Worm (Caenorhabditis elegans) whole organism, L1 larva: ENCODE results near the gene ghi-1.

Experiments
- C04F5.9 ChIP-seq: sonication (generic microtip); optimal IDR thresholded peaks from 2 replicates; lab custom pipeline; 2016; ENCODE audit warnings: missing genetic modification characterization, missing compliant biosample characterization
- C16A3.4 ChIP-seq: fragments of 150-350 bp; optimal IDR thresholded peaks from 2 replicates; lab custom pipeline; 2014; ENCODE audit warnings: missing biosample characterization, missing genetic modification characterization
- C34B4.2 ChIP-seq: sonication (generic microtip); optimal IDR thresholded peaks from 2 replicates; lab custom pipeline; 2017; ENCODE audit warnings: mild to moderate bottlenecking, missing genetic modification characterization, missing compliant biosample characterization
- F16B12.6 ChIP-seq: fragments of 150-350 bp; optimal IDR thresholded peaks from 2 replicates; lab custom pipeline; 2014; ENCODE audit warnings: missing biosample characterization, missing genetic modification characterization
- aha-1 ChIP-seq: fragments of 150-350 bp; optimal IDR thresholded peaks from 2 replicates; lab custom pipeline; 2014; ENCODE audit warnings: missing biosample characterization, missing genetic modification characterization
- alr-1 ChIP-seq: fragments of 200-800 bp; sonication (Bioruptor generic); optimal IDR thresholded peaks from 2 replicates; lab custom pipeline; 2018; ENCODE audit warnings: borderline replicate concordance, mild to moderate bottlenecking, missing genetic modification characterization, missing compliant biosample characterization
- blmp-1 ChIP-seq: fragments of 150-350 bp; optimal IDR thresholded peaks from 2 replicates; lab custom pipeline; 2014; ENCODE audit warnings: missing biosample characterization, missing genetic modification characterization
- ceh-63 ChIP-seq: fragments of 200-800 bp; sonication (Bioruptor generic); optimal IDR thresholded peaks from 2 replicates; lab custom pipeline; 2018; ENCODE audit warnings: mild to moderate bottlenecking, missing genetic modification characterization, missing compliant biosample characterization
- ceh-88 ChIP-seq: fragments of 200-800 bp; sonication (Bioruptor generic); IDR thresholded peaks from 2 replicates; pipeline ENCODE4 v1.3.6; 2022; ENCODE audit warnings: missing genetic modification characterization, missing compliant biosample characterization
- ceh-90 ChIP-seq: sonication (generic microtip); optimal IDR thresholded peaks from 2 replicates; lab custom pipeline; 2016; ENCODE audit warnings: missing genetic modification characterization, missing compliant biosample characterization
- ces-1 ChIP-seq: fragments of 150-350 bp; optimal IDR thresholded peaks from 2 replicates; lab custom pipeline; 2014; ENCODE audit warnings: missing biosample characterization, missing genetic modification reagents, missing genetic modification characterization
- dpl-1 ChIP-seq, 3 experiments: fragments of 150-350 bp in 2 of 3; sonication (generic microtip) in 1 of 3; optimal IDR thresholded peaks; 2 replicates each; lab custom pipeline; 2014 to 2017; ENCODE audit warnings: missing biosample characterization in 3 of 3, missing genetic modification characterization in 3 of 3, missing genetic modification reagents in 3 of 3
- dsc-1 ChIP-seq: sonication (generic microtip); optimal IDR thresholded peaks from 2 replicates; lab custom pipeline; 2016; ENCODE audit warnings: mild to moderate bottlenecking, missing genetic modification characterization, missing compliant biosample characterization
- efl-1 ChIP-seq, 4 experiments: fragments of 150-350 bp; optimal IDR thresholded peaks in 3 of 4; peaks in 1 of 4; 1 replicate in 1 of 4; 2 replicates in 3 of 4; lab custom pipeline; 2014; ENCODE audit warnings: missing biosample characterization in 2 of 4, missing genetic modification characterization in 2 of 4, missing genetic modification reagents in 2 of 4
- egl-27 ChIP-seq, 2 experiments: fragments of 150-350 bp in 1 of 2; sonication (generic microtip); optimal IDR thresholded peaks; 3 replicates each; lab custom pipeline; 2017 to 2018; ENCODE audit warnings: missing biosample characterization in 2 of 2, missing genetic modification characterization in 2 of 2, missing genetic modification reagents in 2 of 2
- elt-2 ChIP-seq: sonication (generic microtip); optimal IDR thresholded peaks from 2 replicates; lab custom pipeline; 2016; ENCODE audit warnings: missing genetic modification characterization, mild to moderate bottlenecking, inconsistent platforms, missing compliant biosample characterization, missing genetic modification reagents
- elt-3 ChIP-seq, 6 experiments: fragments of 150-350 bp in 1 of 6; sonication (generic microtip); optimal IDR thresholded peaks; 2 replicates each; lab custom pipeline; 2017 to 2018; ENCODE audit warnings: missing biosample characterization in 6 of 6, missing genetic modification characterization in 6 of 6, inconsistent platforms in 1 of 6
- ets-5 ChIP-seq: fragments of 200-800 bp; sonication (Bioruptor generic); IDR thresholded peaks from 2 replicates; pipeline ENCODE4 v1.3.6; 2022; ENCODE audit warnings: missing genetic modification characterization, missing compliant biosample characterization
- fkh-10 ChIP-seq: sonication (generic microtip); optimal IDR thresholded peaks from 2 replicates; lab custom pipeline; 2017; ENCODE audit warnings: missing biosample characterization, missing genetic modification reagents, missing genetic modification characterization
- fkh-8 ChIP-seq: sonication (generic microtip); optimal IDR thresholded peaks from 2 replicates; lab custom pipeline; 2016; ENCODE audit warnings: mild to moderate bottlenecking, missing genetic modification characterization, missing compliant biosample characterization
- fos-1 ChIP-seq: fragments of 150-350 bp; optimal IDR thresholded peaks from 2 replicates; lab custom pipeline; 2014; ENCODE audit warnings: missing biosample characterization, missing genetic modification characterization
- grh-1 ChIP-seq: fragments of 200-800 bp; sonication (Bioruptor generic); IDR thresholded peaks from 2 replicates; pipeline ENCODE4 v1.3.6; 2022; ENCODE audit warnings: missing genetic modification reagents, missing genetic modification characterization, missing compliant biosample characterization
- irx-1 ChIP-seq: sonication (generic microtip); optimal IDR thresholded peaks from 2 replicates; lab custom pipeline; 2016; ENCODE audit warnings: missing genetic modification characterization, missing compliant biosample characterization
- isw-1 ChIP-seq: fragments of 200-800 bp; sonication (Bioruptor generic); IDR thresholded peaks from 2 replicates; pipeline ENCODE4 v1.3.6; 2022; ENCODE audit warnings: missing genetic modification characterization, missing compliant biosample characterization
- jun-1 ChIP-seq: fragments of 150-350 bp; optimal IDR thresholded peaks from 2 replicates; lab custom pipeline; 2014; ENCODE audit warnings: missing biosample characterization, missing genetic modification reagents, missing genetic modification characterization
- lin-13 ChIP-seq: fragments of 150-350 bp; optimal IDR thresholded peaks from 2 replicates; lab custom pipeline; 2014; ENCODE audit warnings: missing biosample characterization, missing genetic modification reagents, missing genetic modification characterization
- lir-3 ChIP-seq: sonication (generic microtip); optimal IDR thresholded peaks from 2 replicates; lab custom pipeline; 2016; ENCODE audit warnings: mild to moderate bottlenecking, missing genetic modification characterization, moderate library complexity, missing compliant biosample characterization; ENCODE audit not compliant: poor library complexity
- lsy-2 ChIP-seq, 2 experiments: fragments of 150-350 bp; optimal IDR thresholded peaks; 2 replicates each; lab custom pipeline; 2014; ENCODE audit warnings: missing biosample characterization in 2 of 2, missing genetic modification characterization in 2 of 2
- mdl-1 ChIP-seq, 2 experiments: fragments of 150-350 bp; optimal IDR thresholded peaks; 2 replicates each; lab custom pipeline; 2014 to 2017; ENCODE audit warnings: missing biosample characterization in 2 of 2, missing genetic modification characterization in 2 of 2, inconsistent platforms in 1 of 2
- nhr-12 ChIP-seq: sonication (generic microtip); optimal IDR thresholded peaks from 2 replicates; lab custom pipeline; 2017; ENCODE audit warnings: missing biosample characterization, missing genetic modification characterization
- nhr-19 ChIP-seq: fragments of 200-800 bp; sonication (Bioruptor generic); conservative IDR thresholded peaks from 2 replicates; pipeline ENCODE4 v1.3.6; 2022; ENCODE audit warnings: missing genetic modification characterization, missing compliant biosample characterization
- nhr-28 ChIP-seq: fragments of 150-350 bp; optimal IDR thresholded peaks from 2 replicates; lab custom pipeline; 2014; ENCODE audit warnings: missing biosample characterization, missing genetic modification characterization
- nhr-76 ChIP-seq: sonication (generic microtip); optimal IDR thresholded peaks from 2 replicates; lab custom pipeline; 2017; ENCODE audit warnings: missing biosample characterization, missing genetic modification characterization
- nhr-84 ChIP-seq: sonication (generic microtip); optimal IDR thresholded peaks from 2 replicates; lab custom pipeline; 2017; ENCODE audit warnings: missing biosample characterization, missing genetic modification characterization
- nhr-85 ChIP-seq: sonication (generic microtip); peaks from one replicate; lab custom pipeline; 2016; ENCODE audit warnings: missing genetic modification characterization, inconsistent platforms, missing compliant biosample characterization
- nhr-90 ChIP-seq: sonication (generic microtip); optimal IDR thresholded peaks from 2 replicates; lab custom pipeline; 2016; ENCODE audit warnings: mild to moderate bottlenecking, missing genetic modification characterization, missing compliant biosample characterization; ENCODE audit not compliant: poor library complexity
- pag-3 ChIP-seq: sonication (generic microtip); optimal IDR thresholded peaks from 2 replicates; lab custom pipeline; 2017; ENCODE audit warnings: missing genetic modification characterization, mild to moderate bottlenecking, missing compliant biosample characterization, antibody characterized with exemption, borderline replicate concordance; ENCODE audit not compliant: insufficient read depth
- pqm-1 ChIP-seq: sonication (generic microtip); optimal IDR thresholded peaks from 3 replicates; lab custom pipeline; 2017; ENCODE audit warnings: missing biosample characterization, missing genetic modification characterization
- rnt-1 ChIP-seq: sonication (generic microtip); optimal IDR thresholded peaks from 2 replicates; lab custom pipeline; 2016; ENCODE audit warnings: mild to moderate bottlenecking, missing genetic modification characterization, moderate library complexity, missing compliant biosample characterization
- skn-1 ChIP-seq: fragments of 150-350 bp; optimal IDR thresholded peaks from 2 replicates; lab custom pipeline; 2014; ENCODE audit warnings: missing biosample characterization, missing genetic modification characterization
- snu-23 ChIP-seq: sonication (generic microtip); optimal IDR thresholded peaks from 2 replicates; lab custom pipeline; 2016; ENCODE audit warnings: missing genetic modification characterization, missing compliant biosample characterization
- sox-4 ChIP-seq: sonication (generic microtip); optimal IDR thresholded peaks from 2 replicates; lab custom pipeline; 2016; ENCODE audit warnings: missing genetic modification characterization, missing compliant biosample characterization
- sup-37 ChIP-seq: fragments of 200-800 bp; sonication (Bioruptor generic); optimal IDR thresholded peaks from 2 replicates; lab custom pipeline; 2018; ENCODE audit warnings: mild to moderate bottlenecking, missing genetic modification characterization, missing compliant biosample characterization
- swsn-7 ChIP-seq: sonication (generic microtip); optimal IDR thresholded peaks from 2 replicates; lab custom pipeline; 2016; ENCODE audit warnings: missing genetic modification characterization, missing compliant biosample characterization
- tbx-2 ChIP-seq: sonication (generic microtip); optimal IDR thresholded peaks from 2 replicates; lab custom pipeline; 2016; ENCODE audit warnings: missing genetic modification characterization, missing compliant biosample characterization
- tlp-1 ChIP-seq: fragments of 150-350 bp; optimal IDR thresholded peaks from 2 replicates; lab custom pipeline; 2014; ENCODE audit warnings: missing biosample characterization, missing genetic modification characterization
- unc-130 ChIP-seq: fragments of 150-350 bp; optimal IDR thresholded peaks from 2 replicates; lab custom pipeline; 2017; ENCODE audit warnings: missing biosample characterization, missing genetic modification characterization, inconsistent platforms
- unc-30 ChIP-seq: sonication (generic microtip); optimal IDR thresholded peaks from 2 replicates; lab custom pipeline; 2017; ENCODE audit warnings: missing biosample characterization, missing genetic modification characterization
- zag-1 ChIP-seq: fragments of 150-350 bp; optimal IDR thresholded peaks from 2 replicates; lab custom pipeline; 2014; ENCODE audit warnings: missing biosample characterization, missing genetic modification characterization
- zip-4 ChIP-seq: fragments of 200-800 bp; sonication (Bioruptor generic); optimal IDR thresholded peaks from 2 replicates; lab custom pipeline; 2018; ENCODE audit warnings: mild to moderate bottlenecking, missing genetic modification characterization, moderate library complexity, missing compliant biosample characterization
- ztf-11 ChIP-seq, 2 experiments: sonication (generic microtip); optimal IDR thresholded peaks; 2 replicates each; lab custom pipeline; 2016 to 2017; ENCODE audit warnings: missing genetic modification characterization in 2 of 2, missing biosample characterization in 1 of 2, missing compliant biosample characterization in 1 of 2
- ztf-4 ChIP-seq: fragments of 150-350 bp; optimal IDR thresholded peaks from 2 replicates; lab custom pipeline; 2014; ENCODE audit warnings: missing biosample characterization, missing genetic modification characterization

ghi-1 gene

ce11 chrII:11619895-11620439 lies 26.6 kb upstream of the ghi-1 start (continued):
- TF ChIP-seq mdl-1 (tag; optimal IDR thresholded peaks at IDR 0.05; lab: Kevin White, UChicago), result peak in 1 of 2 experiments; percentile 69
- peak; percentile 36 for TF ChIP-seq lin-13
- no peak for TF ChIP-seq lir-3 (tag; lab: Kevin White, UChicago)
- TF ChIP-seq elt-3 (tag; optimal IDR thresholded peaks at IDR 0.05; lab: Kevin White, UChicago), result peak in 2 of 6 experiments; percentile 8 to 52
- TF ChIP-seq snu-23 (GFP tag; lab: Kevin White, UChicago), result peak; percentile 68
- TF ChIP-seq sox-4 (tag; lab: Kevin White, UChicago), result no peak
- TF ChIP-seq unc-130 (tag; lab: Kevin White, UChicago), result peak; percentile 29
- TF ChIP-seq sup-37 (GFP tag; lab: Kevin White, UChicago), result no peak
- peak; percentile 79 for TF ChIP-seq nhr-85 (tag; lab: Kevin White, UChicago)
- TF ChIP-seq zip-4 (GFP tag; lab: Kevin White, UChicago), result no peak
- TF ChIP-seq lsy-2 (tag; optimal IDR thresholded peaks at IDR 0.05; lab: Kevin White, UChicago), result peak; percentile 38 to 68
- TF ChIP-seq dsc-1 (tag; lab: Kevin White, UChicago), result peak; percentile 16
- peak; percentile 85 for TF ChIP-seq blmp-1 (tag; lab: Kevin White, UChicago)
- peak; percentile 49 for TF ChIP-seq C16A3.4
- TF ChIP-seq skn-1 (tag; lab: Kevin White, UChicago), result peak; percentile 32
- no peak for TF ChIP-seq aha-1 (tag; lab: Kevin White, UChicago)
- no peak for TF ChIP-seq fos-1 (tag; lab: Kevin White, UChicago)
- no peak for TF ChIP-seq pag-3 (tag; lab: Kevin White, UChicago)
- TF ChIP-seq elt-2, result no peak
- TF ChIP-seq F16B12.6 (tag; lab: Kevin White, UChicago), result peak; percentile 2
- TF ChIP-seq pqm-1 (tag; lab: Kevin White, UChicago), result no peak
- peak; percentile 11; the same call in 1 of the 2 replicates for TF ChIP-seq isw-1
- 0 out of 2 replicates have a peak, but pooled peaks have one; percentile 23 for TF ChIP-seq ceh-88 (GFP tag; lab: Robert Waterston, UW)
- TF ChIP-seq nhr-12 (tag; lab: Kevin White, UChicago), result no peak
- no peak for TF ChIP-seq nhr-84 (tag; lab: Kevin White, UChicago)
- no peak for TF ChIP-seq tlp-1
- peak; percentile 62 for TF ChIP-seq tbx-2 (tag; lab: Kevin White, UChicago)
- no peak for TF ChIP-seq unc-30 (tag; lab: Kevin White, UChicago)
- TF ChIP-seq nhr-19 (GFP tag; lab: Robert Waterston, UW), result peak; percentile 56
- no peak for TF ChIP-seq ceh-90 (tag; lab: Kevin White, UChicago)
- no peak for TF ChIP-seq ztf-4 (tag; lab: Kevin White, UChicago)
- TF ChIP-seq grh-1, result peak; percentile 40; the same call in 1 of the 2 replicates
- peak; percentile 49 for TF ChIP-seq jun-1 (tag; lab: Kevin White, UChicago)
- TF ChIP-seq dpl-1 (GFP tag; optimal IDR thresholded peaks at IDR 0.05; lab: Kevin White, UChicago), result peak in 1 of 3 experiments; percentile 24
- no peak for TF ChIP-seq irx-1 (tag; lab: Kevin White, UChicago)
- no peak for TF ChIP-seq fkh-10
- peak; percentile 63 for TF ChIP-seq rnt-1 (tag; lab: Kevin White, UChicago)
- TF ChIP-seq nhr-28 (tag; lab: Kevin White, UChicago), result no peak
- TF ChIP-seq ets-5 (GFP tag; lab: Robert Waterston, UW), result no peak
- TF ChIP-seq ceh-63 (GFP tag; lab: Kevin White, UChicago), result no peak
- no peak for TF ChIP-seq zag-1 (tag; lab: Kevin White, UChicago)
- peak in 1 of 2 experiments; percentile 60 for TF ChIP-seq egl-27 (tag; optimal IDR thresholded peaks at IDR 0.05; lab: Kevin White, UChicago)
- peak; percentile 43 to 46 for TF ChIP-seq efl-1 (optimal IDR thresholded peaks at IDR 0.05; lab: Kevin White, UChicago)
- TF ChIP-seq efl-1 (GFP tag; optimal IDR thresholded peaks at IDR 0.05 in 1 of 2; lab: Kevin White, UChicago), result peak in 1 of 2 experiments; percentile 23
- TF ChIP-seq C04F5.9 (tag; lab: Kevin White, UChicago), result no peak
- no peak for TF ChIP-seq C34B4.2 (tag; lab: Kevin White, UChicago)
- TF ChIP-seq alr-1, result no peak
- TF ChIP-seq ztf-11 (tag; optimal IDR thresholded peaks at IDR 0.05; lab: Kevin White, UChicago), result peak in 1 of 2 experiments; percentile 15
- no peak for TF ChIP-seq nhr-76 (tag; lab: Kevin White, UChicago)
- no peak for TF ChIP-seq ces-1 (GFP tag; lab: Kevin White, UChicago)
- peak; percentile 56 for TF ChIP-seq swsn-7 (tag; lab: Kevin White, UChicago)
- TF ChIP-seq nhr-90 (tag; lab: Kevin White, UChicago), result peak; percentile 30
- TF ChIP-seq fkh-8 (tag; lab: Kevin White, UChicago), result peak; percentile 49
